Worm (Caenorhabditis elegans) whole organism, L3 larva: ENCODE measurements around the gene nas-22.
"Not testable (repeated sequence)": the region's sequence is repeated elsewhere in the genome, so short reads cannot be mapped to it uniquely, and the experiment has no call there.

Experiments used
- R02D3.7 ChIP-seq: fragments of 150-350 bp; optimal IDR thresholded peaks from 2 replicates; lab custom pipeline; 2014; ENCODE audit warnings: missing biosample characterization, missing genetic modification characterization
- ZK546.5 ChIP-seq: sonication (generic microtip); optimal IDR thresholded peaks from 2 replicates; lab custom pipeline; 2017; ENCODE audit warnings: missing biosample characterization, missing genetic modification characterization
- aly-2 ChIP-seq: fragments of 150-350 bp; optimal IDR thresholded peaks from 2 replicates; lab custom pipeline; 2014; ENCODE audit warnings: missing biosample characterization, missing genetic modification characterization
- ceh-16 ChIP-seq: sonication (generic microtip); optimal IDR thresholded peaks from 2 replicates; lab custom pipeline; 2017; ENCODE audit warnings: missing biosample characterization, missing genetic modification characterization
- ceh-28 ChIP-seq: fragments of 150-350 bp; optimal IDR thresholded peaks from 2 replicates; lab custom pipeline; 2014; ENCODE audit warnings: missing biosample characterization, missing genetic modification reagents, missing genetic modification characterization
- ceh-9 ChIP-seq: sonication (generic microtip); optimal IDR thresholded peaks from 2 replicates; lab custom pipeline; 2018; ENCODE audit warnings: missing biosample characterization, missing genetic modification characterization
- egl-27 ChIP-seq: sonication (generic microtip); optimal IDR thresholded peaks from 4 replicates; lab custom pipeline; 2017; ENCODE audit warnings: missing biosample characterization, missing genetic modification reagents, missing genetic modification characterization
- egl-5 ChIP-seq: fragments of 150-350 bp; optimal IDR thresholded peaks from 2 replicates; lab custom pipeline; 2017; ENCODE audit warnings: missing biosample characterization, missing genetic modification reagents, missing genetic modification characterization, inconsistent platforms
- elt-1 ChIP-seq: fragments of 150-350 bp; optimal IDR thresholded peaks from 2 replicates; lab custom pipeline; 2014; ENCODE audit warnings: missing biosample characterization, missing genetic modification characterization
- fkh-10 ChIP-seq: sonication (generic microtip); optimal IDR thresholded peaks from 2 replicates; lab custom pipeline; 2017; ENCODE audit warnings: missing biosample characterization, missing genetic modification reagents, missing genetic modification characterization
- fkh-2 ChIP-seq: fragments of 150-350 bp; optimal IDR thresholded peaks from 2 replicates; lab custom pipeline; 2014; ENCODE audit warnings: missing biosample characterization, missing genetic modification reagents, missing genetic modification characterization
- fos-1 ChIP-seq: fragments of 150-350 bp; optimal IDR thresholded peaks from 2 replicates; lab custom pipeline; 2014; ENCODE audit warnings: missing biosample characterization, missing genetic modification characterization
- hmg-11 ChIP-seq: sonication (generic microtip); optimal IDR thresholded peaks from 2 replicates; lab custom pipeline; 2016; ENCODE audit warnings: missing genetic modification characterization, missing compliant biosample characterization
- jun-1 ChIP-seq: fragments of 150-350 bp; optimal IDR thresholded peaks from 2 replicates; lab custom pipeline; 2014; ENCODE audit warnings: missing biosample characterization, missing genetic modification reagents, missing genetic modification characterization
- lin-15B ChIP-seq: fragments of 150-350 bp; optimal IDR thresholded peaks from 2 replicates; lab custom pipeline; 2014; ENCODE audit warnings: missing biosample characterization, missing genetic modification characterization
- lin-39 ChIP-seq: fragments of 150-350 bp; optimal IDR thresholded peaks from 2 replicates; lab custom pipeline; 2018; ENCODE audit warnings: missing biosample characterization, missing genetic modification reagents, missing genetic modification characterization
- lsy-12 ChIP-seq: sonication (generic microtip); optimal IDR thresholded peaks from 2 replicates; lab custom pipeline; 2016; ENCODE audit warnings: mild to moderate bottlenecking, missing genetic modification characterization, missing compliant biosample characterization
- mml-1 ChIP-seq: fragments of 150-350 bp; sonication (generic microtip); optimal IDR thresholded peaks from 3 replicates; lab custom pipeline; 2014; ENCODE audit warnings: missing biosample characterization, missing genetic modification characterization
- nfya-1 ChIP-seq: sonication (generic microtip); optimal IDR thresholded peaks from 2 replicates; lab custom pipeline; 2017; ENCODE audit warnings: missing genetic modification characterization, mild to moderate bottlenecking, missing compliant biosample characterization, antibody characterized with exemption, moderate library complexity; ENCODE audit not compliant: insufficient read depth
- nhr-11 ChIP-seq: fragments of 150-350 bp; optimal IDR thresholded peaks from 2 replicates; lab custom pipeline; 2014; ENCODE audit warnings: missing biosample characterization, missing genetic modification characterization
- nhr-12 ChIP-seq: fragments of 150-350 bp; optimal IDR thresholded peaks from 2 replicates; lab custom pipeline; 2014; ENCODE audit warnings: missing biosample characterization, missing genetic modification characterization
- nhr-23 ChIP-seq: fragments of 150-350 bp; optimal IDR thresholded peaks from 2 replicates; lab custom pipeline; 2014; ENCODE audit warnings: missing biosample characterization, missing genetic modification reagents, missing genetic modification characterization
- nhr-237 ChIP-seq: fragments of 150-350 bp; optimal IDR thresholded peaks from 2 replicates; lab custom pipeline; 2014; ENCODE audit warnings: missing biosample characterization, missing genetic modification characterization
- nhr-25 ChIP-seq: sonication (generic microtip); optimal IDR thresholded peaks from 2 replicates; lab custom pipeline; 2017; ENCODE audit warnings: missing biosample characterization, missing genetic modification characterization
- nhr-43 ChIP-seq: sonication (generic microtip); optimal IDR thresholded peaks from 2 replicates; lab custom pipeline; 2016; ENCODE audit warnings: mild to moderate bottlenecking, missing genetic modification characterization, missing compliant biosample characterization; ENCODE audit not compliant: poor library complexity, severe bottlenecking
- nhr-67 ChIP-seq: fragments of 150-350 bp; optimal IDR thresholded peaks from 2 replicates; lab custom pipeline; 2014; ENCODE audit warnings: missing biosample characterization, missing genetic modification characterization
- nhr-76 ChIP-seq: fragments of 150-350 bp; sonication (generic microtip); optimal IDR thresholded peaks from 5 replicates; lab custom pipeline; 2014; ENCODE audit warnings: missing biosample characterization, missing genetic modification characterization
- nhr-77 ChIP-seq: fragments of 150-350 bp; optimal IDR thresholded peaks from 2 replicates; lab custom pipeline; 2014; ENCODE audit warnings: missing biosample characterization, missing genetic modification characterization
- pha-4 ChIP-seq: fragments of 150-350 bp; optimal IDR thresholded peaks from 2 replicates; lab custom pipeline; 2014; ENCODE audit warnings: missing biosample characterization, missing genetic modification reagents, missing genetic modification characterization
- pqm-1 ChIP-seq: fragments of 150-350 bp; optimal IDR thresholded peaks from 2 replicates; lab custom pipeline; 2017; ENCODE audit warnings: missing biosample characterization, missing genetic modification characterization, inconsistent platforms
- sea-2 ChIP-seq: fragments of 150-350 bp; sonication (generic microtip); optimal IDR thresholded peaks from 4 replicates; lab custom pipeline; 2014; ENCODE audit warnings: missing biosample characterization, missing genetic modification reagents, missing genetic modification characterization
- tbx-2 ChIP-seq: sonication (generic microtip); optimal IDR thresholded peaks from 2 replicates; lab custom pipeline; 2016; ENCODE audit warnings: mild to moderate bottlenecking, missing genetic modification characterization, missing compliant biosample characterization
- unc-39 ChIP-seq: sonication (generic microtip); optimal IDR thresholded peaks from 4 replicates; lab custom pipeline; 2017; ENCODE audit warnings: missing biosample characterization, missing genetic modification characterization
- unc-62 ChIP-seq: fragments of 150-350 bp; sonication (generic microtip); optimal IDR thresholded peaks from 4 replicates; lab custom pipeline; 2014; ENCODE audit warnings: missing biosample characterization, missing genetic modification reagents, missing genetic modification characterization
- zag-1 ChIP-seq: fragments of 150-350 bp; optimal IDR thresholded peaks from 2 replicates; lab custom pipeline; 2014; ENCODE audit warnings: missing biosample characterization, missing genetic modification characterization
- ztf-11 ChIP-seq: fragments of 150-350 bp; optimal IDR thresholded peaks from 2 replicates; lab custom pipeline; 2014; ENCODE audit warnings: missing biosample characterization, missing genetic modification characterization
- ztf-4 ChIP-seq: fragments of 150-350 bp; optimal IDR thresholded peaks from 2 replicates; lab custom pipeline; 2014; ENCODE audit warnings: missing biosample characterization, missing genetic modification characterization

nas-22 gene

DNA sequence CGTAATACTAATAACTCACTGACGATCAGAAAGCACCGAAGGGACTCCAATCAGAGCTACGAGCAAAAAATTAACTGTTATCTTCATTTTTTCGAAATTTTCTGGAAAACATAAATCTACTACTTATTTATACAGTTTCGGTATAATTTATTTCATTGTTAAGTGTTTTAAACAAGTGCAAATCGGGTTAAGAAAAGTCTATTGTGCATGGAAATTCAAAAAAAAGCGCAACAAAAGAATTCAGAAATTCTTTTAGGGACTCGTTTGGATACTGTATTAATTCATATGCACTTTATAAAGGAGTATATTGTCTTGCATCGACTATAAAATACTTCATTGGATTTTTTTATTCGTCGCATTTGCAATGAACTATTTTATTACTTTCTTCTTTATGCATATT lies 2.3 kb upstream of the nas-22 start, which contains the start of the genes nas-20 and nas-21:
Gene nas-20 (minus strand): TSS at position 101 of the 400 bp plus-strand sequence.
Gene nas-21 (plus strand): TSS at position 356 of the 400 bp plus-strand sequence.
- no peak for TF ChIP-seq elt-1 (tag; lab: Kevin White, UChicago)
- TF ChIP-seq sea-2 (GFP tag; lab: Kevin White, UChicago): no peak
- no peak for TF ChIP-seq nhr-43
- no peak for TF ChIP-seq nhr-237 (tag; lab: Kevin White, UChicago)
- no peak for TF ChIP-seq ceh-28 (tag; lab: Kevin White, UChicago)
- no peak for TF ChIP-seq hmg-11 (tag; lab: Kevin White, UChicago)
- TF ChIP-seq ceh-16 (tag; lab: Kevin White, UChicago): no peak
- TF ChIP-seq fos-1 (tag; lab: Kevin White, UChicago): no peak
- TF ChIP-seq nhr-25 (tag; lab: Kevin White, UChicago): no peak
- no peak for TF ChIP-seq ztf-11 (tag; lab: Kevin White, UChicago)
- no peak for TF ChIP-seq ceh-9 (tag; lab: Kevin White, UChicago)
- TF ChIP-seq egl-5 (tag; lab: Kevin White, UChicago): no peak
- TF ChIP-seq tbx-2 (tag; lab: Kevin White, UChicago): no peak

DNA sequence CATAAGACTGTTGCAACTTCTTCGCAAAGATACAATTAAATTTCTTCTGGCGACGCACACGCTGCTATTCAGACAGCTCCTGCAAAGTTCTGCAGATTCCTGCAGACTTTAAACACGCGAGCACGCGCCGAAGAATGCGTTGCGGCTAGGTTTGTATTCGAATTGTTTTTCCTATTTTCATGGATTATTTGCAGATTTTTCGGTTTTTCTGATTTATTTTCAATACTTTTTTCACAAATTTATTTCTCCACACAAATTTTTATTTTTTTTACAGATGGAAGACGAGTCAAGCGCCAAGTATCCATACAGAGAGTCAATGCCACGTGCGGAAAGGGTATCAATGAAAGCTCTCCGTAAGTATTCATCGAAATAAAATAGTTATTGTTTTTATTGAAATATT lies 1.1 kb downstream of the nas-22 start, which contains the start of gene T11F9.7:
Gene T11F9.7 (plus strand): TSS at position 301 of the 400 bp plus-strand sequence.
- not testable (repeated sequence) for TF ChIP-seq pha-4, hmg-11, pqm-1 (tag; lab: Kevin White, UChicago)

DNA sequence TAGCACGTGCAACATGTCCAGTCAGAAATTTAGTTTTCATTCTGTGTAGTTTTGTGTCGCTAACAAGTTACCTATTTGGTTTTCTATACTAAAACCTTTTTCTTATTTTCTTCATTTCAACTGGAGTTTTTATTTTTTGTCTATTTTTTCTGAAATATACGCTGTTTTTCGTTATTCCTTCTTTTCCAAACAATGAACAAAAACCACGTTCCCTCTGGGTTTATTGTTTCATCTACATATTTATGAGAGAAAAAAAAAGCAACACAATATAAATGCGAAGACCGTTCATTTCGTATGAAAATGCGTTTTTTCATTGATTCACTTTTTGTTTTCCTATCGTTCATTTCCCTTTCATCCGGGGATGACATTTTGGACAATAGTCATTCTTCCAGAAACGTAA lies 4.9 kb downstream of the nas-22 start, which contains the start of gene T11F9.22:
Gene T11F9.22 (plus strand): TSS at position 301 of the 400 bp plus-strand sequence.
- TF ChIP-seq tbx-2 (tag; lab: Kevin White, UChicago) (no peak), nfya-1 (tag; lab: Kevin White, UChicago) (no peak), hmg-11 (tag; lab: Kevin White, UChicago) (no peak), aly-2 (tag; lab: Kevin White, UChicago) (no peak), nhr-12 (tag; lab: Kevin White, UChicago) (no peak), nhr-23 (no peak), mml-1 (tag; lab: Kevin White, UChicago) (no peak), sea-2 (GFP tag; lab: Kevin White, UChicago) (no peak), nhr-77 (tag; lab: Kevin White, UChicago) (no peak), pqm-1 (tag; lab: Kevin White, UChicago) (no peak), unc-39 (no peak)

DNA sequence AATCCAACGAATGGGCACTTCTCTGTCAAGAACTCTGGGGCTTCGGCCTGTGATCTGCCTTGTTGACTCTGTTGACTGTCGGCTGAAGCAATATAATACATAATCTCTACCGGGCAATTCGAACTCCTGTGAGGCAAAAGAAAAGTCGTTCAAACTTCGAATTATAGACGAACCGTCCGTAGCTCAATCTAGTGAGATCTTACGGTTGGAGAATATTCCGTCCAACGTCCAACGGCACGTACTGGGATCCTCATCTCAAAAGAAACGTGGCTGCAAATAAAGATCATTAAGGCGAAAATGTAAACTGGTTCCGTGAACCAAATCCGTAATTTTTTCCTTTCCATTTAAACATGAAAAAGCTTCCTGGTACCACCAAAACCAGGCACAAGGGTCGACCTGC lies 6.2 kb downstream of the nas-22 start, which contains the start of gene T11F9.14:
Gene T11F9.14 (minus strand): TSS at position 101 of the 400 bp plus-strand sequence.
- not testable (repeated sequence) for TF ChIP-seq nhr-11 (tag; lab: Kevin White, UChicago); jun-1; fkh-10 (GFP tag; lab: Kevin White, UChicago)

DNA sequence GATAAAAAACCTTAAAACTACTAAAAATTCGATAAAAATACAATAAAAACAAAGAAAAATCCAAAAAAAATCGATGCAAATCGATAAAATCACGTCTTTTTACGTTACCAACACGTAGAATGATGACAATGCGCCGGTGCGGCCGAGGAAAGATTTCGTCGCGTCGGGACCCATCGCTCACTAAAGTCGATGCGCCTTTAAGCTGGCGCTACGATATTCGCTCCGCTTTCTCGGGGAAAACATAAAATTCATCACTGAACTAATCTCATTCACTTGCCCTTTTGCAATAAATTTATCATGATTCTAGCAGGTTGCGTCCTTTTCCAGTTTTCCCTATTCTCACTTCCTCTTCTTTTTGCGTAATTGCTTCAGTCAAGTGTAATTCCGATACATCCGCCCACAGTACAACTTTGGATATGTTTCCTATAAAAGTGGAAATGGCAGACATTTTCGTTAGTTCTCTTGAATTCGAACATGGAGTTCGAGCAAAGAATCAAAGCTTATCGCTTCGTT lies 9.1 kb downstream of the nas-22 start, which contains the start of gene col-157:
Gene col-157 (plus strand): TSS at position 463 of the 513 bp plus-strand sequence.
- not testable (repeated sequence) for TF ChIP-seq lin-15B (tag; lab: Kevin White, UChicago); lin-39 (tag; lab: Kevin White, UChicago); unc-62

DNA sequence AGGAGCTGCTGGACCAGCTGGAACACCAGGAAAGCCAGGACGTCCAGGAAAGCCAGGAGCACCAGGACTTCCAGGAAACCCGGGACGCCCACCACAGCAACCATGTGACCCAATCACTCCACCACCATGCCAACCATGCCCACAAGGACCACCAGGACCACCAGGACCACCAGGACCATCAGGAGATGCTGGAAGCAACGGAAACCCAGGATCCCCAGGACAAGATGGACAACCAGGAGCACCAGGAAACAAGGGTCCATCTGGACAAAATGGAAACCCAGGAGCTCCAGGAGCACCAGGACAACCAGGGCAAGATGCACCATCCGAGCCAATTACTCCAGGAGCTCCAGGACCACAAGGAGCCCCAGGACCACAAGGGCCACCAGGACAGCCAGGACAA lies 9.9 kb downstream of the nas-22 start:
- TF ChIP-seq R02D3.7 (tag; lab: Kevin White, UChicago) (no peak), nhr-76 (tag; lab: Kevin White, UChicago) (no peak), ztf-4 (tag; lab: Kevin White, UChicago) (no peak), ceh-9 (tag; lab: Kevin White, UChicago) (no peak), zag-1 (no peak), ZK546.5 (tag; lab: Kevin White, UChicago) (no peak), unc-39 (no peak), nhr-12 (tag; lab: Kevin White, UChicago) (no peak), hmg-11 (tag; lab: Kevin White, UChicago) (no peak), lsy-12 (tag; lab: Kevin White, UChicago) (no peak), fkh-2 (no peak), aly-2 (tag; lab: Kevin White, UChicago) (no peak), nhr-67 (tag; lab: Kevin White, UChicago) (no peak), egl-27 (tag; lab: Kevin White, UChicago) (no peak)
